Worm (Caenorhabditis elegans): ENCODE measurements around the gene F23H12.5.

Gene F23H12.5

ce11 chrV:12397545-12397944 is 39.1 kb downstream of the F23H12.5 start, which contains the start of gene K01D12.5:
TSS of gene K01D12.5 (plus strand) at chrV:12397845.
- TF ChIP-seq pag-3 (tag; optimal IDR thresholded peaks at IDR 0.05; ENCODE audit: borderline replicate concordance), result no peak
- no peak for TF ChIP-seq sdc-2 (tag; optimal IDR thresholded peaks at IDR 0.05)
- TF ChIP-seq odd-2 (tag; optimal IDR thresholded peaks at IDR 0.05), result no peak
- TF ChIP-seq dve-1 (tag; optimal IDR thresholded peaks at IDR 0.05), result no peak
- TF ChIP-seq pros-1 (tag; optimal IDR thresholded peaks at IDR 0.05), result no peak
- no peak for TF ChIP-seq mec-3 (tag; optimal IDR thresholded peaks at IDR 0.05; ENCODE audit: borderline replicate concordance)
- no peak for TF ChIP-seq madf-2 (tag; optimal IDR thresholded peaks at IDR 0.05)
- no peak for TF ChIP-seq sox-4 (tag; optimal IDR thresholded peaks at IDR 0.05)

- no peak for TF ChIP-seq K02D7.2 (tag; optimal IDR thresholded peaks at IDR 0.05)
- no peak for TF ChIP-seq che-1 (tag; optimal IDR thresholded peaks at IDR 0.05)
- no peak for TF ChIP-seq F13H6.1 (tag; optimal IDR thresholded peaks at IDR 0.05)
- TF ChIP-seq mec-3 (tag; optimal IDR thresholded peaks at IDR 0.05; ENCODE audit: borderline replicate concordance), result no peak
- no peak for TF ChIP-seq syd-9 (tag; optimal IDR thresholded peaks at IDR 0.05)
- no peak for TF ChIP-seq ceh-6 (GFP tag; optimal IDR thresholded peaks at IDR 0.05)
- TF ChIP-seq unc-42 (tag; optimal IDR thresholded peaks at IDR 0.05), result no peak
- no peak for TF ChIP-seq nhr-11 (tag; optimal IDR thresholded peaks at IDR 0.05)
- no peak for TF ChIP-seq hlh-8 (tag; optimal IDR thresholded peaks at IDR 0.05)
- no peak for TF ChIP-seq ahr-1 (tag; optimal IDR thresholded peaks at IDR 0.05)
Observed at ce11 chrV:12400677-12401236, 42.3 kb downstream of the F23H12.5 start, which contains the start of the genes K01D12.20 and miga-1. TSS of gene K01D12.20 (minus strand) at chrV:12400814. TSS of gene miga-1 (minus strand) at chrV:12400859.

- TF ChIP-seq ceh-14 (tag; optimal IDR thresholded peaks at IDR 0.05) (no peak), pat-9 (tag; optimal IDR thresholded peaks at IDR 0.05) (no peak), tbx-2 (tag; optimal IDR thresholded peaks at IDR 0.05) (no peak), pros-1 (tag; optimal IDR thresholded peaks at IDR 0.05) (no peak), tbx-7 (tag; optimal IDR thresholded peaks at IDR 0.05) (no peak), ref-2 (tag; optimal IDR thresholded peaks at IDR 0.05) (no peak), syd-9 (tag; optimal IDR thresholded peaks at IDR 0.05) (no peak), ceh-9 (tag; optimal IDR thresholded peaks at IDR 0.05) (no peak), ama-1 (optimal IDR thresholded peaks at IDR 0.05) (no peak), zip-5 (tag; optimal IDR thresholded peaks at IDR 0.05) (no peak), C08G9.2 (tag; optimal IDR thresholded peaks at IDR 0.05) (no peak), C38D4.7 (GFP tag; optimal IDR thresholded peaks at IDR 0.05) (no peak), ceh-34 (tag; optimal IDR thresholded peaks at IDR 0.05) (no peak), lim-6 (tag; optimal IDR thresholded peaks at IDR 0.05) (no peak), fax-1 (tag; optimal IDR thresholded peaks at IDR 0.05) (no peak)
Observed at ce11 chrV:12401383-12401782, 42.9 kb downstream of the F23H12.5 start, which contains the start of gene K01D12.7. TSS of gene K01D12.7 (minus strand) at chrV:12401483.

- no peak for TF ChIP-seq nhr-11 (tag; optimal IDR thresholded peaks at IDR 0.05)
- no peak for TF ChIP-seq npax-4 (tag; optimal IDR thresholded peaks at IDR 0.05)
- TF ChIP-seq nhr-232 (tag; optimal IDR thresholded peaks at IDR 0.05), result no peak
- TF ChIP-seq T23F11.4 (GFP tag; optimal IDR thresholded peaks at IDR 0.05), result no peak
- no peak for TF ChIP-seq C38D4.7 (GFP tag; optimal IDR thresholded peaks at IDR 0.05)
- TF ChIP-seq ceh-2 (tag; optimal IDR thresholded peaks at IDR 0.05), result no peak
Observed at ce11 chrV:12402355-12402754, 43.9 kb downstream of the F23H12.5 start, which contains the start of gene K01D12.8. TSS of gene K01D12.8 (plus strand) at chrV:12402655.

ce11 chrV:12404544-12404943 is 46.1 kb downstream of the F23H12.5 start, which contains the start of gene K01D12.9:
TSS of gene K01D12.9 (minus strand) at chrV:12404644.
- TF ChIP-seq pqm-1 (tag; optimal IDR thresholded peaks at IDR 0.05) (no peak), elt-4 (tag; optimal IDR thresholded peaks at IDR 0.05) (no peak), unc-3 (GFP tag; conservative IDR thresholded peaks at IDR 0.05) (no peak), unc-3 (tag; optimal IDR thresholded peaks at IDR 0.05) (no peak), Y22D7AL.16 (tag; optimal IDR thresholded peaks at IDR 0.05) (no peak), C38D4.7 (GFP tag; optimal IDR thresholded peaks at IDR 0.05) (no peak), fax-1 (tag; optimal IDR thresholded peaks at IDR 0.05) (no peak), unc-42 (tag; optimal IDR thresholded peaks at IDR 0.05) (no peak)
